Fruit fly (Drosophila melanogaster): ENCODE results near the gene Tektin-C.

Gene Tektin-C

dm6 chr3L:5843895-5844576 is 47.7 kb upstream of the Tektin-C start (continued):
- TF ChIP-seq crol (GFP tag; IDR thresholded peaks at IDR 0.05) (peak; percentile 65), CG6813 (GFP tag; optimal IDR thresholded peaks at IDR 0.05) (no peak), Hr78 (GFP tag; optimal IDR thresholded peaks at IDR 0.05) (peak in 1 of 2 experiments; percentile 9), Aef1 (GFP tag; IDR thresholded peaks at IDR 0.05) (no peak), CG13624 (GFP tag; optimal IDR thresholded peaks at IDR 0.05) (no peak), sim (GFP tag; IDR thresholded peaks at IDR 0.05) (no peak), odd (GFP tag; optimal IDR thresholded peaks at IDR 0.05) (peak; percentile 3), HLH4C (GFP tag; IDR thresholded peaks at IDR 0.05; ENCODE audit: partially characterized antibody) (0 out of 3 replicates have a peak, but pooled peaks have one; percentile 1), z (GFP tag; IDR thresholded peaks at IDR 0.05) (peak; percentile 59), peb (GFP tag; IDR thresholded peaks at IDR 0.05) (no peak), CG12769 (tag; optimal IDR thresholded peaks at IDR 0.05) (peak; percentile 55), kni (GFP tag; optimal IDR thresholded peaks at IDR 0.05) (no peak), tap (tag; optimal IDR thresholded peaks at IDR 0.05) (no peak), lola (GFP tag; optimal IDR thresholded peaks at IDR 0.05) (no peak), Deaf1 (tag; optimal IDR thresholded peaks at IDR 0.05) (peak; percentile 99), Dfd (GFP tag; optimal IDR thresholded peaks at IDR 0.05) (no peak), lab (GFP tag; optimal IDR thresholded peaks at IDR 0.05) (peak; percentile 8), ase (GFP tag; IDR thresholded peaks at IDR 0.05) (no peak), pfk (GFP tag; optimal IDR thresholded peaks at IDR 0.05) (no peak), cwo (GFP tag; optimal IDR thresholded peaks at IDR 0.05) (peak; percentile 29), CrebB (tag; optimal IDR thresholded peaks at IDR 0.05) (no peak), Fer2 (tag; optimal IDR thresholded peaks at IDR 0.05) (no peak), Nf-YC (tag; optimal IDR thresholded peaks at IDR 0.05) (peak; percentile 28), CG7786 (GFP tag; optimal IDR thresholded peaks at IDR 0.05) (no peak), nau (GFP tag; optimal IDR thresholded peaks at IDR 0.05) (no peak), wor (GFP tag; IDR thresholded peaks at IDR 0.05) (no peak), sob (GFP tag; IDR thresholded peaks at IDR 0.05) (peak; percentile 18; the same call in 1 of the 2 replicates), Spps (tag; optimal IDR thresholded peaks at IDR 0.05) (no peak), tna (GFP tag; IDR thresholded peaks at IDR 0.05; ENCODE audit: partially characterized antibody) (no peak), kay (GFP tag; optimal IDR thresholded peaks at IDR 0.05) (peak; percentile 17), eve (GFP tag; optimal IDR thresholded peaks at IDR 0.05) (no peak), sima (GFP tag; optimal IDR thresholded peaks at IDR 0.05) (no peak), CG6791 (GFP tag; IDR thresholded peaks at IDR 0.05; ENCODE audit: partially characterized antibody) (peak; percentile 47; the same call in 1 of the 3 replicates), gsb-n (tag; optimal IDR thresholded peaks at IDR 0.05) (no peak), CG11504 (tag; optimal IDR thresholded peaks at IDR 0.05) (peak; percentile 11), CG10431 (GFP tag; optimal IDR thresholded peaks at IDR 0.05) (no peak), CG8944 (GFP tag; optimal IDR thresholded peaks at IDR 0.05) (no peak), Mes4 (GFP tag; optimal IDR thresholded peaks at IDR 0.05) (no peak), row (GFP tag; IDR thresholded peaks at IDR 0.05) (no peak), sd (tag; optimal IDR thresholded peaks at IDR 0.05) (peak; percentile 0), Lpt (GFP tag; optimal IDR thresholded peaks at IDR 0.05) (no peak), Jarid2 (GFP tag; optimal IDR thresholded peaks at IDR 0.05) (peak; percentile 35), Adf1 (GFP tag; IDR thresholded peaks at IDR 0.05) (0 out of 2 replicates have a peak, but pooled peaks have one; percentile 28), prd (optimal IDR thresholded peaks at IDR 0.05) (no peak), prd (GFP tag; IDR thresholded peaks at IDR 0.05) (no peak), CG17612 (GFP tag; IDR thresholded peaks at IDR 0.05) (no peak)

Data from whole organism, embryonic.